Worm (Caenorhabditis elegans): Measurements from ENCODE around the gene T02H6.10.

DNA sequence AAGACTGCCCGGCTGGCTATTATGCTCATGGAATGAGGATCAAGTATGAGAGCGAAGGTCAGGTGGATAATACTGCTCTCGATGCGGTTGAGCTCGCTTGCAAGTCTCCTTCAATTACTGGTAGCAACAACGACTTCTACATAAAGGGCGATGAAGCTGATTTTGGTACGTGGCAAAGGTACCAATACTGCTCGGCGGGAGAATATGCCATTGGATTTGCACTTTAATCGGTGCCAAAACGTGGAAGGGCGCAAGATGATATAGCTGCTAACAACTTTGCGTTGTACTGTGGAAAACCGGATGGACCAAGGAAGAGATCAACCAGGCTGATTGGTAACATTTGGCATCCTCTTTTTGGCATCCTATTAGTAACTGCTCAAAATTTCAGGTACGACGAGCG lies 12.6 kb downstream of the T02H6.10 start:
- TF ChIP-seq snpc-4 (tag; optimal IDR thresholded peaks at IDR 0.05) (no peak), zip-11 (GFP tag; IDR thresholded peaks at IDR 0.05) (no peak), skn-1 (tag; optimal IDR thresholded peaks at IDR 0.05) (no peak), nhr-25 (tag; optimal IDR thresholded peaks at IDR 0.05; ENCODE audit: borderline replicate concordance, insufficient read depth) (no peak), pha-4 (GFP tag; IDR thresholded peaks at IDR 0.05) (no peak), pha-4 (tag; optimal IDR thresholded peaks at IDR 0.05) (no peak)
